Worm (Caenorhabditis elegans) whole organism, midembryonic: ENCODE measurements around the gene F25B5.3.

ENCODE experiments used
- flt-1 ChIP-seq: fragments of 200-800 bp; sonication (Bioruptor generic); IDR thresholded peaks from 2 replicates; pipeline ENCODE4 v1.3.6; 2022; ENCODE audit warnings: missing genetic modification characterization, missing compliant biosample characterization
- med-1 ChIP-seq: sonication (generic microtip); optimal IDR thresholded peaks from 2 replicates; lab custom pipeline; 2017; ENCODE audit warnings: missing genetic modification characterization, mild to moderate bottlenecking, missing compliant biosample characterization, antibody characterized with exemption, missing genetic modification reagents; ENCODE audit not compliant: insufficient read depth

- TF ChIP-seq flt-1 (GFP tag; lab: Robert Waterston, UW), result peak; percentile 43; the same call in 1 of the 2 replicates
- no peak for TF ChIP-seq med-1 (GFP tag; lab: Kevin White, UChicago)
Measured at ce11 chrIII:5939453-5940296, 9.0 kb upstream of the F25B5.3 start, which contains the start of gene ubq-1.
